Worm (Caenorhabditis elegans): ENCODE measurements around the gene grl-20.

- TF ChIP-seq mdl-1 (tag; optimal IDR thresholded peaks at IDR 0.05) (no peak), pqm-1 (tag; optimal IDR thresholded peaks at IDR 0.05) (no peak), ama-1 (optimal IDR thresholded peaks at IDR 0.05) (no peak), fkh-8 (tag; optimal IDR thresholded peaks at IDR 0.05) (no peak), tbx-2 (tag; optimal IDR thresholded peaks at IDR 0.05) (no peak), hpl-2 (GFP tag; optimal IDR thresholded peaks at IDR 0.05) (no peak), lsy-2 (tag; optimal IDR thresholded peaks at IDR 0.05) (no peak)
Measured at ce11 chrIV:2102793-2103192, 25.9 kb downstream of the grl-20 start, which contains the start of gene C23H5.15.
